Fruit fly (Drosophila melanogaster) whole organism, embryonic: Measurements from ENCODE around the gene CG13449.
A peak's percentile ranks its signal among the peaks of the same experiment; 100 is the strongest.

Experiments used
- BEAF-32 ChIP-seq: fragments of 200-800 bp; sonication (Bioruptor generic); optimal IDR thresholded peaks from 3 replicates; lab custom pipeline; 2017; ENCODE audit warnings: missing biosample characterization, missing genetic modification characterization, mild to moderate bottlenecking, moderate library complexity, missing genetic modification reagents
- CG10267 ChIP-seq: fragments of 200-800 bp; sonication (Bioruptor generic); optimal IDR thresholded peaks from 2 replicates; lab custom pipeline; 2018; ENCODE audit warnings: missing biosample characterization, mild to moderate bottlenecking, missing genetic modification characterization, moderate library complexity
- CG10565 ChIP-seq: fragments of 200-800 bp; sonication (Bioruptor generic); optimal IDR thresholded peaks from 3 replicates; lab custom pipeline; 2016; ENCODE audit warnings: missing biosample characterization, mild to moderate bottlenecking, missing genetic modification characterization
- CG12391 ChIP-seq: fragments of 200-800 bp; sonication (Bioruptor generic); optimal IDR thresholded peaks from 3 replicates; lab custom pipeline; 2018; ENCODE audit warnings: missing biosample characterization, mild to moderate bottlenecking, missing genetic modification characterization, moderate library complexity
- CG13624 ChIP-seq: fragments of 200-800 bp; sonication (Bioruptor generic); optimal IDR thresholded peaks from 2 replicates; lab custom pipeline; 2016; ENCODE audit warnings: missing biosample characterization, missing genetic modification characterization
- CG13894 ChIP-seq: fragments of 200-800 bp; sonication (Bioruptor generic); optimal IDR thresholded peaks from 3 replicates; lab custom pipeline; 2018; ENCODE audit warnings: missing biosample characterization, mild to moderate bottlenecking, missing genetic modification characterization, moderate library complexity
- CG15269 ChIP-seq: fragments of 200-800 bp; sonication (Bioruptor generic); optimal IDR thresholded peaks from 2 replicates; lab custom pipeline; 2018; ENCODE audit warnings: missing biosample characterization, mild to moderate bottlenecking, missing genetic modification characterization, moderate library complexity
- CG16815 ChIP-seq: fragments of 200-800 bp; sonication (Bioruptor generic); optimal IDR thresholded peaks from 3 replicates; lab custom pipeline; 2017; ENCODE audit warnings: missing biosample characterization, mild to moderate bottlenecking, missing genetic modification characterization
- CG18599 ChIP-seq: fragments of 200-800 bp; sonication (Bioruptor generic); optimal IDR thresholded peaks from 3 replicates; lab custom pipeline; 2017; ENCODE audit warnings: missing biosample characterization, missing genetic modification characterization, mild to moderate bottlenecking, moderate library complexity, missing genetic modification reagents
- CG2116 ChIP-seq: fragments of 200-800 bp; sonication (Bioruptor generic); optimal IDR thresholded peaks from 3 replicates; lab custom pipeline; 2018; ENCODE audit warnings: missing biosample characterization, mild to moderate bottlenecking, missing genetic modification characterization
- CG3065 ChIP-seq: fragments of 200-800 bp; sonication (Bioruptor generic); optimal IDR thresholded peaks from 2 replicates; lab custom pipeline; 2016; ENCODE audit warnings: missing biosample characterization, missing genetic modification characterization
- CG4328 ChIP-seq: fragments of 200-800 bp; sonication (Bioruptor generic); optimal IDR thresholded peaks from 3 replicates; lab custom pipeline; 2017; ENCODE audit warnings: missing biosample characterization, missing genetic modification reagents, missing genetic modification characterization
- CG5180 ChIP-seq: fragments of 200-800 bp; sonication (Bioruptor generic); optimal IDR thresholded peaks from 3 replicates; lab custom pipeline; 2017; ENCODE audit warnings: missing biosample characterization, missing genetic modification characterization, mild to moderate bottlenecking, moderate library complexity, missing genetic modification reagents
- CG7357 ChIP-seq: fragments of 200-800 bp; sonication (Bioruptor generic); IDR thresholded peaks from 3 replicates; pipeline ENCODE4 v1.3.6; 2022; ENCODE audit warnings: missing biosample characterization, missing genetic modification characterization
- CG7963 ChIP-seq: fragments of 200-800 bp; sonication (Bioruptor generic); IDR thresholded peaks from 3 replicates; pipeline ENCODE4 v1.3.6; 2022; ENCODE audit warnings: missing biosample characterization, missing genetic modification characterization; ENCODE audit not compliant: partially characterized antibody
- CG8944 ChIP-seq: fragments of 200-800 bp; sonication (Bioruptor generic); optimal IDR thresholded peaks from 3 replicates; lab custom pipeline; 2016; ENCODE audit warnings: missing biosample characterization, missing genetic modification characterization
- D ChIP-seq, 2 experiments: fragments of 200-800 bp in 1 of 2; fragments of >200 bp in 1 of 2; sonication (Bioruptor generic) in 1 of 2; optimal IDR thresholded peaks; 2 replicates in 1 of 2; 3 replicates in 1 of 2; lab custom pipeline; 2017; ENCODE audit warnings: mild to moderate bottlenecking in 1 of 2, missing biosample characterization in 1 of 2, missing genetic modification characterization in 1 of 2, missing genetic modification reagents in 1 of 2
- Dek ChIP-seq: fragments of 200-800 bp; sonication (Bioruptor generic); optimal IDR thresholded peaks from 3 replicates; lab custom pipeline; 2019; ENCODE audit warnings: missing biosample characterization, mild to moderate bottlenecking, missing genetic modification characterization, moderate library complexity
- Dip2 ChIP-seq: fragments of 200-800 bp; sonication (Bioruptor generic); IDR thresholded peaks from 2 replicates; pipeline ENCODE4 v1.3.6; 2022; ENCODE audit warnings: missing biosample characterization, missing genetic modification characterization
- Dip3 ChIP-seq: fragments of 200-800 bp; sonication (Bioruptor generic); optimal IDR thresholded peaks from 3 replicates; lab custom pipeline; 2016; ENCODE audit warnings: missing biosample characterization, missing genetic modification characterization
- Dref ChIP-seq: fragments of 200-800 bp; sonication (Bioruptor generic); IDR thresholded peaks from 2 replicates; pipeline ENCODE4 v1.3.6; 2022; ENCODE audit warnings: missing biosample characterization, missing genetic modification characterization
- E2f1 ChIP-seq: fragments of 200-800 bp; sonication (Bioruptor generic); IDR thresholded peaks from 2 replicates; pipeline ENCODE4 v1.3.6; 2022; ENCODE audit warnings: missing biosample characterization, missing genetic modification characterization
- Lhr ChIP-seq: fragments of 200-800 bp; sonication (Bioruptor generic); optimal IDR thresholded peaks from 3 replicates; lab custom pipeline; 2017; ENCODE audit warnings: mild to moderate bottlenecking, missing biosample characterization, missing genetic modification reagents, missing genetic modification characterization
- MTF-1 ChIP-seq: fragments of 200-800 bp; sonication (Bioruptor generic); optimal IDR thresholded peaks from 2 replicates; lab custom pipeline; 2018; ENCODE audit warnings: missing biosample characterization, mild to moderate bottlenecking, missing genetic modification characterization, borderline replicate concordance
- NC2α ChIP-seq: fragments of 200-800 bp; sonication (Bioruptor generic); optimal IDR thresholded peaks from 2 replicates; lab custom pipeline; 2016; ENCODE audit warnings: missing biosample characterization, missing genetic modification characterization
- Optix ChIP-seq: fragments of 200-800 bp; sonication (Bioruptor generic); IDR thresholded peaks from 3 replicates; pipeline ENCODE4 v1.3.6; 2022; ENCODE audit warnings: missing biosample characterization, missing genetic modification characterization
- br ChIP-seq: fragments of >200 bp; optimal IDR thresholded peaks from 2 replicates; lab custom pipeline; 2017
- cg ChIP-seq: fragments of 200-800 bp; sonication (Bioruptor generic); optimal IDR thresholded peaks from 3 replicates; lab custom pipeline; 2019; ENCODE audit warnings: missing biosample characterization, mild to moderate bottlenecking, missing genetic modification characterization, moderate library complexity
- corto ChIP-seq: fragments of 200-800 bp; sonication (Bioruptor generic); optimal IDR thresholded peaks from 2 replicates; lab custom pipeline; 2016; ENCODE audit warnings: missing biosample characterization, mild to moderate bottlenecking, missing genetic modification characterization, moderate library complexity
- cwo ChIP-seq: fragments of 200-800 bp; sonication (Bioruptor generic); optimal IDR thresholded peaks from 3 replicates; lab custom pipeline; 2017; ENCODE audit warnings: missing biosample characterization, missing genetic modification characterization, mild to moderate bottlenecking, moderate library complexity, missing genetic modification reagents
- dysf ChIP-seq: fragments of 200-800 bp; sonication (Bioruptor generic); IDR thresholded peaks from 3 replicates; pipeline ENCODE4 v1.3.6; 2022; ENCODE audit warnings: missing biosample characterization, missing genetic modification characterization
- exex ChIP-seq: fragments of 200-800 bp; sonication (Bioruptor generic); optimal IDR thresholded peaks from 4 replicates; lab custom pipeline; 2018; ENCODE audit warnings: missing biosample characterization, mild to moderate bottlenecking, missing genetic modification characterization, moderate library complexity
- eyg ChIP-seq: fragments of 200-800 bp; sonication (Bioruptor generic); optimal IDR thresholded peaks from 3 replicates; lab custom pipeline; 2016; ENCODE audit warnings: missing biosample characterization, missing genetic modification characterization
- gem ChIP-seq: fragments of 200-800 bp; sonication (Bioruptor generic); optimal IDR thresholded peaks from 2 replicates; lab custom pipeline; 2019; ENCODE audit warnings: missing biosample characterization, mild to moderate bottlenecking, missing genetic modification characterization, moderate library complexity
- h ChIP-seq: fragments of >200 bp; optimal IDR thresholded peaks from 2 replicates; lab custom pipeline; 2017
- her ChIP-seq: fragments of 200-800 bp; sonication (Bioruptor generic); optimal IDR thresholded peaks from 2 replicates; lab custom pipeline; 2016; ENCODE audit warnings: missing biosample characterization, missing genetic modification characterization
- inv ChIP-seq: fragments of 200-800 bp; sonication (Bioruptor generic); IDR thresholded peaks from 2 replicates; pipeline ENCODE4 v1.3.6; 2022; ENCODE audit warnings: missing biosample characterization, missing genetic modification characterization; ENCODE audit not compliant: partially characterized antibody
- lab ChIP-seq: fragments of 200-800 bp; sonication (Bioruptor generic); optimal IDR thresholded peaks from 3 replicates; lab custom pipeline; 2017; ENCODE audit warnings: missing biosample characterization, missing genetic modification characterization, mild to moderate bottlenecking, moderate library complexity, missing genetic modification reagents
- prd ChIP-seq, 3 experiments: fragments of >200 bp in 2 of 3; fragments of 200-800 bp in 1 of 3; sonication (Bioruptor generic) in 1 of 3; optimal IDR thresholded peaks in 2 of 3; IDR thresholded peaks in 1 of 3; 2 replicates in 2 of 3; 3 replicates in 1 of 3; pipeline versions ENCODE4 v1.3.6 to Lab custom; 2017 to 2022; ENCODE audit warnings: missing biosample characterization in 1 of 3, missing genetic modification characterization in 1 of 3
- repo ChIP-seq: fragments of 200-800 bp; sonication (Bioruptor generic); optimal IDR thresholded peaks from 2 replicates; lab custom pipeline; 2016; ENCODE audit warnings: missing biosample characterization, missing genetic modification characterization
- shn ChIP-seq: fragments of 200-800 bp; sonication (Bioruptor generic); optimal IDR thresholded peaks from 3 replicates; lab custom pipeline; 2016; ENCODE audit warnings: missing biosample characterization, missing genetic modification characterization
- sr ChIP-seq: fragments of 200-800 bp; sonication (Bioruptor generic); IDR thresholded peaks from 3 replicates; pipeline ENCODE4 v1.3.6; 2022; ENCODE audit warnings: missing biosample characterization, missing genetic modification characterization
- sug ChIP-seq: fragments of 200-800 bp; optimal IDR thresholded peaks from 2 replicates; lab custom pipeline; 2019; ENCODE audit warnings: missing biosample characterization, mild to moderate bottlenecking, missing genetic modification characterization, moderate library complexity
- ttk ChIP-seq: fragments of 200-800 bp; sonication (Bioruptor generic); IDR thresholded peaks from 2 replicates; pipeline ENCODE4 v2.1.2; 2022; ENCODE audit warnings: missing biosample characterization, missing genetic modification characterization
- unpg ChIP-seq: fragments of 200-800 bp; sonication (Bioruptor generic); optimal IDR thresholded peaks from 3 replicates; lab custom pipeline; 2018; ENCODE audit warnings: missing biosample characterization, mild to moderate bottlenecking, missing genetic modification characterization, moderate library complexity
- vfl ChIP-seq: fragments of 200-800 bp; sonication (Bioruptor generic); optimal IDR thresholded peaks from 2 replicates; lab custom pipeline; 2016; ENCODE audit warnings: missing biosample characterization, missing genetic modification characterization
- wek ChIP-seq: fragments of 200-800 bp; sonication (Bioruptor generic); optimal IDR thresholded peaks from 3 replicates; lab custom pipeline; 2018; ENCODE audit warnings: missing biosample characterization, mild to moderate bottlenecking, missing genetic modification characterization, moderate library complexity

The CG13449 gene

dm6 chr3L:15563058-15563850 is 49.4 kb downstream of the CG13449 start, which contains the start of the genes CG7739 and SCCRO (continued):
- TF ChIP-seq wek (GFP tag; lab: Kevin White, UChicago) = no peak
- TF ChIP-seq CG5180 (GFP tag; lab: Kevin White, UChicago) = no peak
- TF ChIP-seq D (optimal IDR thresholded peaks at IDR 0.05; lab: Kevin White, UChicago) = no peak
- TF ChIP-seq D (GFP tag; optimal IDR thresholded peaks at IDR 0.05; lab: Kevin White, UChicago) = no peak
- TF ChIP-seq CG10267 (tag; lab: Kevin White, UChicago) = peak; percentile 86
- TF ChIP-seq CG7357 (GFP tag; lab: Robert Waterston, UW) = peak; percentile 93
- TF ChIP-seq exex = peak; percentile 25
- TF ChIP-seq CG13894 (tag; lab: Kevin White, UChicago) = no peak
- no peak for TF ChIP-seq cwo (GFP tag; lab: Kevin White, UChicago)
- TF ChIP-seq CG4328 (GFP tag; lab: Kevin White, UChicago) = peak; percentile 0
- TF ChIP-seq CG3065 (GFP tag; lab: Kevin White, UChicago) = no peak
- TF ChIP-seq Dref = peak; percentile 83
- no peak for TF ChIP-seq eyg
- peak; percentile 40 for TF ChIP-seq CG13624 (GFP tag; lab: Kevin White, UChicago)
- TF ChIP-seq Dip2 (GFP tag; lab: Robert Waterston, UW) = no peak
- TF ChIP-seq dysf (GFP tag; lab: Robert Waterston, UW) = peak; percentile 70; the same call in 2 of the 3 replicates
- no peak for TF ChIP-seq CG8944 (GFP tag; lab: Kevin White, UChicago)
- TF ChIP-seq Dek (tag; lab: Kevin White, UChicago) = peak; percentile 78
- no peak for TF ChIP-seq br (lab: Kevin White, UChicago)
- peak; percentile 10 for TF ChIP-seq her (GFP tag; lab: Kevin White, UChicago)
- no peak for TF ChIP-seq cg (GFP tag; lab: Kevin White, UChicago)
- TF ChIP-seq sug (tag; lab: Kevin White, UChicago) = peak; percentile 17
- no peak for TF ChIP-seq MTF-1 (GFP tag; lab: Kevin White, UChicago)
- no peak for TF ChIP-seq Lhr (GFP tag; lab: Kevin White, UChicago)
- TF ChIP-seq corto (GFP tag; lab: Kevin White, UChicago) = peak; percentile 36
- peak; percentile 97 for TF ChIP-seq CG2116 (GFP tag; lab: Kevin White, UChicago)
- TF ChIP-seq lab = no peak
- TF ChIP-seq CG16815 (GFP tag; lab: Kevin White, UChicago) = no peak
- TF ChIP-seq repo (GFP tag; lab: Kevin White, UChicago) = no peak
- TF ChIP-seq BEAF-32 (GFP tag; lab: Kevin White, UChicago) = peak; percentile 67
- no peak for TF ChIP-seq h (lab: Kevin White, UChicago)
- no peak for TF ChIP-seq CG10565 (GFP tag; lab: Kevin White, UChicago)
- TF ChIP-seq ttk = peak; percentile 66
- peak; percentile 14 for TF ChIP-seq vfl (GFP tag; lab: Kevin White, UChicago)
- no peak for TF ChIP-seq sr
- TF ChIP-seq CG15269 (tag; lab: Kevin White, UChicago) = peak; percentile 76
- TF ChIP-seq inv (GFP tag; lab: Robert Waterston, UW) = peak; percentile 52; the same call in 1 of the 2 replicates
- peak; percentile 35 for TF ChIP-seq CG18599 (GFP tag; lab: Kevin White, UChicago)
- TF ChIP-seq gem (tag; lab: Kevin White, UChicago) = peak; percentile 83
- no peak for TF ChIP-seq shn
- TF ChIP-seq CG7963 (GFP tag; lab: Robert Waterston, UW) = no peak
- peak; percentile 80 for TF ChIP-seq E2f1
- peak; percentile 30 for TF ChIP-seq Dip3 (GFP tag; lab: Kevin White, UChicago)
- no peak for TF ChIP-seq NC2α (GFP tag; lab: Kevin White, UChicago)
- TF ChIP-seq prd (optimal IDR thresholded peaks at IDR 0.05; lab: Kevin White, UChicago) = no peak
- peak; percentile 51; the same call in 1 of the 3 replicates for TF ChIP-seq prd (GFP tag; IDR thresholded peaks at IDR 0.05; lab: Robert Waterston, UW)
- TF ChIP-seq CG12391 (tag; lab: Kevin White, UChicago) = peak; percentile 76
- TF ChIP-seq Optix (GFP tag; lab: Robert Waterston, UW) = peak; percentile 67; the same call in 2 of the 3 replicates
- peak; percentile 61 for TF ChIP-seq unpg (GFP tag; lab: Kevin White, UChicago)
